Worm (Caenorhabditis elegans) whole organism, mixed stage, embryonic: ENCODE results near the gene egl-17.

Experiments used
- M03D4.4 ChIP-seq: sonication (generic microtip); optimal IDR thresholded peaks from 2 replicates; lab custom pipeline; 2017; ENCODE audit warnings: mild to moderate bottlenecking, missing genetic modification characterization, missing compliant biosample characterization
- bed-3 ChIP-seq: fragments of 200-800 bp; sonication (Bioruptor generic); optimal IDR thresholded peaks from 3 replicates; lab custom pipeline; 2018; ENCODE audit warnings: mild to moderate bottlenecking, missing genetic modification characterization, moderate library complexity, missing compliant biosample characterization
- ceh-43 ChIP-seq: fragments of 200-800 bp; sonication (Bioruptor generic); optimal IDR thresholded peaks from 2 replicates; lab custom pipeline; 2018; ENCODE audit warnings: mild to moderate bottlenecking, missing genetic modification characterization, moderate library complexity, missing compliant biosample characterization
- ceh-83 ChIP-seq: fragments of 200-800 bp; sonication (Bioruptor generic); optimal IDR thresholded peaks from 2 replicates; lab custom pipeline; 2018; ENCODE audit warnings: mild to moderate bottlenecking, missing genetic modification characterization, missing compliant biosample characterization
- ces-1 ChIP-seq: fragments of 150-350 bp; optimal IDR thresholded peaks from 2 replicates; lab custom pipeline; 2014; ENCODE audit warnings: missing biosample characterization, missing genetic modification reagents, missing genetic modification characterization
- cnd-1 ChIP-seq: fragments of 200-800 bp; sonication (Bioruptor generic); optimal IDR thresholded peaks from 2 replicates; lab custom pipeline; 2018; ENCODE audit warnings: mild to moderate bottlenecking, missing genetic modification characterization, missing compliant biosample characterization
- drap-1 ChIP-seq: fragments of 200-800 bp; sonication (Bioruptor generic); optimal IDR thresholded peaks from 3 replicates; lab custom pipeline; 2018; ENCODE audit warnings: mild to moderate bottlenecking, missing genetic modification characterization, missing compliant biosample characterization
- elt-1 ChIP-seq: sonication (generic microtip); optimal IDR thresholded peaks from 2 replicates; lab custom pipeline; 2017; ENCODE audit warnings: missing genetic modification characterization, mild to moderate bottlenecking, missing compliant biosample characterization, antibody characterized with exemption, moderate library complexity, borderline replicate concordance; ENCODE audit not compliant: insufficient read depth
- elt-3 ChIP-seq: fragments of 150-350 bp; optimal IDR thresholded peaks from 2 replicates; lab custom pipeline; 2014; ENCODE audit warnings: missing biosample characterization, missing genetic modification characterization
- flh-1 ChIP-seq: fragments of 200-800 bp; sonication (Bioruptor generic); optimal IDR thresholded peaks from 2 replicates; lab custom pipeline; 2018; ENCODE audit warnings: mild to moderate bottlenecking, missing genetic modification characterization, moderate library complexity, missing compliant biosample characterization
- ham-2 ChIP-seq: fragments of 200-800 bp; sonication (Bioruptor generic); optimal IDR thresholded peaks from 2 replicates; lab custom pipeline; 2018; ENCODE audit warnings: mild to moderate bottlenecking, missing genetic modification characterization, missing compliant biosample characterization
- hlh-1 ChIP-seq: fragments of 150-350 bp; optimal IDR thresholded peaks from 2 replicates; lab custom pipeline; 2014; ENCODE audit warnings: missing biosample characterization, missing genetic modification reagents, missing genetic modification characterization
- lin-13 ChIP-seq: fragments of 150-350 bp; optimal IDR thresholded peaks from 2 replicates; lab custom pipeline; 2014; ENCODE audit warnings: missing biosample characterization, missing genetic modification characterization
- lin-32 ChIP-seq: fragments of 200-800 bp; sonication (Bioruptor generic); optimal IDR thresholded peaks from 2 replicates; lab custom pipeline; 2018; ENCODE audit warnings: mild to moderate bottlenecking, missing genetic modification characterization, missing compliant biosample characterization
- lsy-2 ChIP-seq: fragments of 150-350 bp; optimal IDR thresholded peaks from 2 replicates; lab custom pipeline; 2014; ENCODE audit warnings: missing biosample characterization, missing genetic modification characterization
- mab-5 ChIP-seq: fragments of 150-350 bp; optimal IDR thresholded peaks from 2 replicates; lab custom pipeline; 2014; ENCODE audit warnings: missing biosample characterization, missing genetic modification characterization
- mls-2 ChIP-seq: sonication (generic microtip); optimal IDR thresholded peaks from 2 replicates; lab custom pipeline; 2016; ENCODE audit warnings: mild to moderate bottlenecking, missing genetic modification characterization, moderate library complexity, missing compliant biosample characterization
- nhr-12 ChIP-seq: fragments of 150-350 bp; optimal IDR thresholded peaks from 2 replicates; lab custom pipeline; 2014; ENCODE audit warnings: missing biosample characterization, missing genetic modification characterization
- nhr-2 ChIP-seq: fragments of 150-350 bp; optimal IDR thresholded peaks from 2 replicates; lab custom pipeline; 2014; ENCODE audit warnings: missing biosample characterization, missing genetic modification characterization
- nhr-28 ChIP-seq: fragments of 150-350 bp; optimal IDR thresholded peaks from 2 replicates; lab custom pipeline; 2014; ENCODE audit warnings: missing biosample characterization, missing genetic modification characterization
- pha-4 ChIP-seq: fragments of 150-350 bp; optimal IDR thresholded peaks from 2 replicates; lab custom pipeline; 2018; ENCODE audit warnings: missing biosample characterization, missing genetic modification reagents, missing genetic modification characterization
- sem-2 ChIP-seq: fragments of 200-800 bp; sonication (Bioruptor generic); optimal IDR thresholded peaks from 2 replicates; lab custom pipeline; 2018; ENCODE audit warnings: mild to moderate bottlenecking, missing genetic modification characterization, missing compliant biosample characterization
- snpc-4 ChIP-seq: fragments of 150-350 bp; optimal IDR thresholded peaks from 2 replicates; lab custom pipeline; 2014; ENCODE audit warnings: missing biosample characterization, missing genetic modification characterization
- sptf-1 ChIP-seq: sonication (generic microtip); optimal IDR thresholded peaks from 2 replicates; lab custom pipeline; 2017; ENCODE audit warnings: mild to moderate bottlenecking, missing genetic modification characterization, moderate library complexity, missing compliant biosample characterization
- tbx-8 ChIP-seq: fragments of 200-800 bp; sonication (Bioruptor generic); optimal IDR thresholded peaks from 2 replicates; lab custom pipeline; 2018; ENCODE audit warnings: mild to moderate bottlenecking, missing genetic modification characterization, moderate library complexity, missing compliant biosample characterization
- unc-120 ChIP-seq: sonication (generic microtip); optimal IDR thresholded peaks from 2 replicates; lab custom pipeline; 2017; ENCODE audit warnings: missing genetic modification characterization, missing compliant biosample characterization; ENCODE audit not compliant: poor library complexity, severe bottlenecking
- unc-39 ChIP-seq: fragments of 150-350 bp; optimal IDR thresholded peaks from 2 replicates; lab custom pipeline; 2014; ENCODE audit warnings: missing biosample characterization, missing genetic modification characterization
- unc-62 ChIP-seq: fragments of 150-350 bp; optimal IDR thresholded peaks from 2 replicates; lab custom pipeline; 2014; ENCODE audit warnings: missing biosample characterization, missing genetic modification reagents, missing genetic modification characterization
- zip-8 ChIP-seq: fragments of 150-350 bp; optimal IDR thresholded peaks from 2 replicates; lab custom pipeline; 2014; ENCODE audit warnings: missing biosample characterization, missing genetic modification characterization
- ztf-11 ChIP-seq: fragments of 150-350 bp; optimal IDR thresholded peaks from 2 replicates; lab custom pipeline; 2014; ENCODE audit warnings: missing biosample characterization, missing genetic modification characterization

egl-17 gene

ce11 chrX:457139-457802, 32.2 kb upstream of the egl-17 start, which contains the start of gene abu-12:
Gene abu-12, minus strand, starts transcription at chrX:457610.
- TF ChIP-seq drap-1 (GFP tag; lab: Kevin White, UChicago) = no peak
- peak; percentile 53 for TF ChIP-seq ham-2 (GFP tag; lab: Kevin White, UChicago)
- no peak for TF ChIP-seq ces-1 (GFP tag; lab: Kevin White, UChicago)
- no peak for TF ChIP-seq tbx-8

- TF ChIP-seq nhr-2 (tag; lab: Kevin White, UChicago) (no peak), elt-1 (tag; lab: Kevin White, UChicago) (peak; percentile 95)
Observed at ce11 chrX:459316-459715, 30.2 kb upstream of the egl-17 start.

- TF ChIP-seq lin-13 (tag; lab: Kevin White, UChicago) (no peak), lin-32 (GFP tag; lab: Kevin White, UChicago) (no peak), sptf-1 (no peak), cnd-1 (tag; lab: Kevin White, UChicago) (no peak), nhr-12 (no peak), ceh-83 (GFP tag; lab: Kevin White, UChicago) (no peak), nhr-28 (tag; lab: Kevin White, UChicago) (no peak), tbx-8 (no peak)
Observed at ce11 chrX:460351-460750, 29.1 kb upstream of the egl-17 start, which contains the start of gene aagr-4. Gene aagr-4, plus strand, starts transcription at chrX:460651.

ce11 chrX:461623-462022, 27.9 kb upstream of the egl-17 start:
- TF ChIP-seq mab-5 (no peak), lsy-2 (tag; lab: Kevin White, UChicago) (no peak), unc-62 (no peak), pha-4 (tag; lab: Kevin White, UChicago) (no peak), snpc-4 (tag; lab: Kevin White, UChicago) (no peak), nhr-12 (no peak), drap-1 (GFP tag; lab: Kevin White, UChicago) (no peak), sem-2 (no peak), M03D4.4 (tag; lab: Kevin White, UChicago) (no peak), flh-1 (GFP tag; lab: Kevin White, UChicago) (no peak), unc-120 (tag; lab: Kevin White, UChicago) (no peak), zip-8 (tag; lab: Kevin White, UChicago) (no peak), mls-2 (tag; lab: Kevin White, UChicago) (no peak)

- TF ChIP-seq cnd-1 (tag; lab: Kevin White, UChicago) = peak; percentile 41
- no peak for TF ChIP-seq ceh-43 (GFP tag; lab: Kevin White, UChicago)
- TF ChIP-seq, all 35 proteins: peak for 1
Observed at ce11 chrX:467338-467823, 22.1 kb upstream of the egl-17 start.

- no peak for TF ChIP-seq lin-13 (tag; lab: Kevin White, UChicago)
- no peak for TF ChIP-seq tbx-8
- no peak for TF ChIP-seq M03D4.4 (tag; lab: Kevin White, UChicago)
- no peak for TF ChIP-seq pha-4 (tag; lab: Kevin White, UChicago)
- TF ChIP-seq unc-62 = no peak
- TF ChIP-seq unc-120 (tag; lab: Kevin White, UChicago) = no peak
Observed at ce11 chrX:476261-476660, 13.2 kb upstream of the egl-17 start, which contains the start of gene F38G1.3. Gene F38G1.3, plus strand, starts transcription at chrX:476561.

ce11 chrX:481150-481549, 8.3 kb upstream of the egl-17 start, which contains the start of gene che-2:
Gene che-2, plus strand, starts transcription at chrX:481450.
- no peak for TF ChIP-seq sptf-1
- no peak for TF ChIP-seq drap-1 (GFP tag; lab: Kevin White, UChicago)
- TF ChIP-seq elt-1 (tag; lab: Kevin White, UChicago) = no peak
- no peak for TF ChIP-seq tbx-8
- TF ChIP-seq snpc-4 (tag; lab: Kevin White, UChicago) = no peak
- TF ChIP-seq hlh-1 (tag; lab: Kevin White, UChicago) = no peak
- no peak for TF ChIP-seq unc-39
- no peak for TF ChIP-seq pha-4 (tag; lab: Kevin White, UChicago)
- no peak for TF ChIP-seq nhr-2 (tag; lab: Kevin White, UChicago)
- no peak for TF ChIP-seq flh-1 (GFP tag; lab: Kevin White, UChicago)
- TF ChIP-seq ceh-43 (GFP tag; lab: Kevin White, UChicago) = no peak
- TF ChIP-seq bed-3 = no peak
- TF ChIP-seq zip-8 (tag; lab: Kevin White, UChicago) = no peak
- TF ChIP-seq nhr-28 (tag; lab: Kevin White, UChicago) = no peak
- no peak for TF ChIP-seq M03D4.4 (tag; lab: Kevin White, UChicago)
- TF ChIP-seq nhr-12 = no peak
- no peak for TF ChIP-seq elt-3 (tag; lab: Kevin White, UChicago)
- TF ChIP-seq ztf-11 (tag; lab: Kevin White, UChicago) = no peak
- TF ChIP-seq, all 35 proteins: peak for 0
